Fruit fly (Drosophila melanogaster) whole organism, embryonic: ENCODE measurements around the gene CG6067.

Experiments used
- B-H2 ChIP-seq: fragments of 200-800 bp; sonication (Bioruptor generic); optimal IDR thresholded peaks from 2 replicates; lab custom pipeline; 2018; ENCODE audit warnings: missing biosample characterization, mild to moderate bottlenecking, missing genetic modification characterization
- Bgb ChIP-seq: fragments of 200-800 bp; sonication (Bioruptor generic); IDR thresholded peaks from 2 replicates; pipeline ENCODE4 v1.3.6; 2022; ENCODE audit warnings: missing biosample characterization, missing genetic modification characterization; ENCODE audit not compliant: partially characterized antibody
- Blimp-1 ChIP-seq: fragments of 200-800 bp; sonication (Bioruptor generic); optimal IDR thresholded peaks from 3 replicates; lab custom pipeline; 2018; ENCODE audit warnings: missing biosample characterization, missing genetic modification characterization, mild to moderate bottlenecking, moderate library complexity, missing genetic modification reagents
- CG13287 ChIP-seq: fragments of 200-800 bp; sonication (Bioruptor generic); IDR thresholded peaks from 2 replicates; pipeline ENCODE4 v1.3.6; 2022; ENCODE audit warnings: missing biosample characterization, missing genetic modification characterization; ENCODE audit not compliant: partially characterized antibody
- CG15479 ChIP-seq: fragments of 200-800 bp; sonication (Bioruptor generic); optimal IDR thresholded peaks from 3 replicates; lab custom pipeline; 2019; ENCODE audit warnings: missing biosample characterization, mild to moderate bottlenecking, missing genetic modification characterization, moderate library complexity
- CG15514 ChIP-seq: fragments of 200-800 bp; sonication (Bioruptor generic); optimal IDR thresholded peaks from 3 replicates; lab custom pipeline; 2017; ENCODE audit warnings: missing biosample characterization, missing genetic modification characterization, mild to moderate bottlenecking, moderate library complexity, missing genetic modification reagents
- CG17612 ChIP-seq: fragments of 200-800 bp; sonication (Bioruptor generic); IDR thresholded peaks from 2 replicates; pipeline ENCODE4 v1.3.6; 2022; ENCODE audit warnings: missing biosample characterization, missing genetic modification characterization
- CG32767 ChIP-seq: fragments of 200-800 bp; sonication (Bioruptor generic); IDR thresholded peaks from 2 replicates; pipeline ENCODE4 v1.3.6; 2022; ENCODE audit warnings: missing biosample characterization, missing genetic modification characterization
- CG34376 ChIP-seq: fragments of 200-800 bp; sonication (Bioruptor generic); optimal IDR thresholded peaks from 2 replicates; lab custom pipeline; 2018; ENCODE audit warnings: missing biosample characterization, mild to moderate bottlenecking, missing genetic modification characterization
- CG3726 ChIP-seq: fragments of 200-800 bp; sonication (Bioruptor generic); IDR thresholded peaks from 3 replicates; pipeline ENCODE4, ENCODE4 v1.3.6; 2022; ENCODE audit warnings: missing biosample characterization, missing genetic modification characterization
- CG3995 ChIP-seq: fragments of 200-800 bp; sonication (Bioruptor generic); optimal IDR thresholded peaks from 3 replicates; lab custom pipeline; 2016; ENCODE audit warnings: missing biosample characterization, missing genetic modification characterization
- CG8089 ChIP-seq: fragments of 200-800 bp; sonication (Bioruptor generic); optimal IDR thresholded peaks from 3 replicates; lab custom pipeline; 2016; ENCODE audit warnings: missing biosample characterization, missing genetic modification characterization
- CG9932 ChIP-seq: fragments of 200-800 bp; sonication (Bioruptor generic); IDR thresholded peaks from 2 replicates; pipeline ENCODE4 v1.3.6; 2022; ENCODE audit warnings: missing biosample characterization, missing genetic modification characterization
- D19A ChIP-seq: fragments of 200-800 bp; optimal IDR thresholded peaks from 3 replicates; lab custom pipeline; 2019; ENCODE audit warnings: missing biosample characterization, mild to moderate bottlenecking, missing genetic modification characterization, moderate library complexity
- D19B ChIP-seq: fragments of 200-800 bp; sonication (Bioruptor generic); optimal IDR thresholded peaks from 2 replicates; lab custom pipeline; 2017; ENCODE audit warnings: missing biosample characterization, mild to moderate bottlenecking, missing genetic modification characterization
- Dek ChIP-seq: fragments of 200-800 bp; sonication (Bioruptor generic); optimal IDR thresholded peaks from 3 replicates; lab custom pipeline; 2019; ENCODE audit warnings: missing biosample characterization, mild to moderate bottlenecking, missing genetic modification characterization, moderate library complexity
- Dref ChIP-seq: fragments of 200-800 bp; sonication (Bioruptor generic); IDR thresholded peaks from 2 replicates; pipeline ENCODE4 v1.3.6; 2022; ENCODE audit warnings: missing biosample characterization, missing genetic modification characterization
- Drgx ChIP-seq: fragments of 200-800 bp; sonication (Bioruptor generic); IDR thresholded peaks from 2 replicates; pipeline ENCODE4 v1.3.6; 2022; ENCODE audit warnings: missing biosample characterization, missing genetic modification characterization
- Fer1 ChIP-seq: fragments of 200-800 bp; sonication (Bioruptor generic); optimal IDR thresholded peaks from 2 replicates; lab custom pipeline; 2017; ENCODE audit warnings: missing biosample characterization, mild to moderate bottlenecking, missing genetic modification characterization
- HLH54F ChIP-seq: fragments of 200-800 bp; sonication (Bioruptor generic); optimal IDR thresholded peaks from 3 replicates; lab custom pipeline; 2016; ENCODE audit warnings: missing biosample characterization, missing genetic modification characterization
- Hmx ChIP-seq: fragments of 200-800 bp; sonication (Bioruptor generic); optimal IDR thresholded peaks from 2 replicates; lab custom pipeline; 2016; ENCODE audit warnings: missing biosample characterization, missing genetic modification characterization
- MESR4 ChIP-seq: fragments of 200-800 bp; sonication (Bioruptor generic); optimal IDR thresholded peaks from 2 replicates; lab custom pipeline; 2018; ENCODE audit warnings: missing biosample characterization, mild to moderate bottlenecking, missing genetic modification characterization, moderate library complexity
- Med ChIP-seq: fragments of 200-800 bp; sonication (Bioruptor generic); peaks from one replicate; lab custom pipeline; 2016; ENCODE audit warnings: missing biosample characterization, missing genetic modification characterization, mild to moderate bottlenecking, inconsistent platforms, moderate library complexity
- Sry-δ ChIP-seq: fragments of 200-800 bp; sonication (Bioruptor generic); optimal IDR thresholded peaks from 2 replicates; lab custom pipeline; 2016; ENCODE audit warnings: missing biosample characterization, missing genetic modification characterization
- Vsx1 ChIP-seq: fragments of 200-800 bp; sonication (Bioruptor generic); optimal IDR thresholded peaks from 2 replicates; lab custom pipeline; 2017; ENCODE audit warnings: missing biosample characterization, mild to moderate bottlenecking, missing genetic modification characterization, missing genetic modification reagents
- amos ChIP-seq: fragments of 200-800 bp; sonication (Bioruptor generic); IDR thresholded peaks from 2 replicates; pipeline ENCODE4 v1.3.6; 2022; ENCODE audit warnings: missing biosample characterization, missing genetic modification characterization; ENCODE audit not compliant: partially characterized antibody
- bbx ChIP-seq: fragments of 200-800 bp; sonication (Bioruptor generic); IDR thresholded peaks from 2 replicates; pipeline ENCODE4 v1.3.6; 2022; ENCODE audit warnings: missing biosample characterization, missing genetic modification characterization; ENCODE audit not compliant: partially characterized antibody
- chinmo ChIP-seq: fragments of 200-800 bp; sonication (Bioruptor generic); IDR thresholded peaks from 4 replicates; pipeline ENCODE4 v1.3.6; 2022; ENCODE audit warnings: missing biosample characterization, missing genetic modification characterization; ENCODE audit not compliant: partially characterized antibody
- crol ChIP-seq: fragments of 200-800 bp; sonication (Bioruptor generic); IDR thresholded peaks from 2 replicates; pipeline ENCODE4 v1.3.6; 2022; ENCODE audit warnings: missing biosample characterization, missing genetic modification characterization
- ftz-f1 ChIP-seq: fragments of 200-800 bp; sonication (Bioruptor generic); optimal IDR thresholded peaks from 2 replicates; lab custom pipeline; 2016; ENCODE audit warnings: missing biosample characterization, missing genetic modification characterization
- gfzf ChIP-seq: fragments of 200-800 bp; sonication (Bioruptor generic); optimal IDR thresholded peaks from 2 replicates; lab custom pipeline; 2016; ENCODE audit warnings: missing biosample characterization, mild to moderate bottlenecking, missing genetic modification characterization, moderate library complexity
- hkb ChIP-seq, 2 experiments: fragments of 200-800 bp in 1 of 2; fragments of >200 bp in 1 of 2; sonication (Bioruptor generic) in 1 of 2; IDR thresholded peaks in 1 of 2; optimal IDR thresholded peaks in 1 of 2; 2 replicates each; pipeline versions ENCODE4 v1.3.6 to Lab custom; 2017 to 2022; ENCODE audit warnings: missing biosample characterization in 1 of 2, missing genetic modification characterization in 1 of 2
- lab ChIP-seq: fragments of 200-800 bp; sonication (Bioruptor generic); optimal IDR thresholded peaks from 3 replicates; lab custom pipeline; 2017; ENCODE audit warnings: missing biosample characterization, missing genetic modification characterization, mild to moderate bottlenecking, moderate library complexity, missing genetic modification reagents
- nerfin-2 ChIP-seq: fragments of 200-800 bp; sonication (Bioruptor generic); IDR thresholded peaks from 2 replicates; pipeline ENCODE4 v1.3.6; 2022; ENCODE audit warnings: missing biosample characterization, missing genetic modification characterization; ENCODE audit not compliant: partially characterized antibody
- pzg ChIP-seq: fragments of 200-800 bp; sonication (Bioruptor generic); optimal IDR thresholded peaks from 3 replicates; lab custom pipeline; 2018; ENCODE audit warnings: missing biosample characterization, mild to moderate bottlenecking, missing genetic modification characterization, moderate library complexity
- sens ChIP-seq: fragments of 200-800 bp; sonication (Bioruptor generic); peaks from one replicate; lab custom pipeline; 2016; ENCODE audit warnings: missing biosample characterization, missing genetic modification characterization
- sob ChIP-seq: fragments of 200-800 bp; sonication (Bioruptor generic); IDR thresholded peaks from 2 replicates; pipeline ENCODE4 v1.3.6; 2022; ENCODE audit warnings: missing biosample characterization, missing genetic modification characterization
- sug ChIP-seq: fragments of 200-800 bp; optimal IDR thresholded peaks from 2 replicates; lab custom pipeline; 2019; ENCODE audit warnings: missing biosample characterization, mild to moderate bottlenecking, missing genetic modification characterization, moderate library complexity
- tgo ChIP-seq: fragments of 200-800 bp; sonication (Bioruptor generic); IDR thresholded peaks from 3 replicates; pipeline ENCODE4 v1.3.6; 2022; ENCODE audit warnings: missing biosample characterization, missing genetic modification characterization
- vnd ChIP-seq: fragments of 200-800 bp; sonication (Bioruptor generic); IDR thresholded peaks from 3 replicates; pipeline ENCODE4 v1.3.6; 2022; ENCODE audit warnings: missing biosample characterization, missing genetic modification characterization; ENCODE audit not compliant: partially characterized antibody
- wek ChIP-seq: fragments of 200-800 bp; sonication (Bioruptor generic); optimal IDR thresholded peaks from 3 replicates; lab custom pipeline; 2018; ENCODE audit warnings: missing biosample characterization, mild to moderate bottlenecking, missing genetic modification characterization, moderate library complexity
- zfh1 ChIP-seq: fragments of 200-800 bp; sonication (Bioruptor generic); IDR thresholded peaks from 3 replicates; pipeline ENCODE4 v1.3.6; 2022; ENCODE audit warnings: missing biosample characterization, missing genetic modification characterization

CG6067 gene

dm6 chrX:5914992-5915751, 40.3 kb upstream of the CG6067 start:
- peak; percentile 99 for TF ChIP-seq sug (tag; lab: Kevin White, UChicago)
- TF ChIP-seq sens (GFP tag; lab: Kevin White, UChicago): peak; percentile 54
- peak; percentile 35 for TF ChIP-seq CG15479 (GFP tag; lab: Kevin White, UChicago)
- peak; percentile 41 for TF ChIP-seq CG34376 (GFP tag; lab: Kevin White, UChicago)
- 0 out of 4 replicates have a peak, but pooled peaks have one; percentile 49 for TF ChIP-seq chinmo (GFP tag; lab: Robert Waterston, UW)
- no peak for TF ChIP-seq Blimp-1 (GFP tag; lab: Kevin White, UChicago)
- no peak for TF ChIP-seq B-H2 (GFP tag; lab: Kevin White, UChicago)

dm6 chrX:5915752-5916493, 39.5 kb upstream of the CG6067 start:
- no peak for TF ChIP-seq ftz-f1 (GFP tag; lab: Kevin White, UChicago)
- TF ChIP-seq wek (GFP tag; lab: Kevin White, UChicago): peak; percentile 42
- TF ChIP-seq CG13287 (GFP tag; lab: Robert Waterston, UW): peak; percentile 41
- no peak for TF ChIP-seq hkb (optimal IDR thresholded peaks at IDR 0.05; lab: Kevin White, UChicago)
- TF ChIP-seq hkb (GFP tag; IDR thresholded peaks at IDR 0.05; lab: Robert Waterston, UW): 0 out of 2 replicates have a peak, but pooled peaks have one; percentile 21
- TF ChIP-seq lab: peak; percentile 1
- peak; percentile 26 for TF ChIP-seq Fer1
- TF ChIP-seq Med (GFP tag; lab: Kevin White, UChicago): peak; percentile 84
- peak; percentile 29 for TF ChIP-seq pzg (GFP tag; lab: Kevin White, UChicago)
- no peak for TF ChIP-seq sob
- TF ChIP-seq HLH54F: no peak
- TF ChIP-seq Dref (GFP tag; lab: Robert Waterston, UW): 0 out of 2 replicates have a peak, but pooled peaks have one; percentile 32
- peak; percentile 57; the same call in 1 of the 2 replicates for TF ChIP-seq Bgb (GFP tag; lab: Robert Waterston, UW)
- TF ChIP-seq sens (GFP tag; lab: Kevin White, UChicago): peak; percentile 11
- peak; percentile 7 for TF ChIP-seq Dek
- 0 out of 4 replicates have a peak, but pooled peaks have one; percentile 18 for TF ChIP-seq chinmo (GFP tag; lab: Robert Waterston, UW)
- 0 out of 2 replicates have a peak, but pooled peaks have one; percentile 14 for TF ChIP-seq CG9932 (GFP tag; lab: Robert Waterston, UW)
- TF ChIP-seq CG17612 (GFP tag; lab: Robert Waterston, UW): no peak
- peak; percentile 30 for TF ChIP-seq CG15514 (GFP tag; lab: Kevin White, UChicago)
- no peak for TF ChIP-seq Hmx (GFP tag; lab: Kevin White, UChicago)
- no peak for TF ChIP-seq D19B (GFP tag; lab: Kevin White, UChicago)
- 0 out of 2 replicates have a peak, but pooled peaks have one; percentile 24 for TF ChIP-seq nerfin-2 (GFP tag; lab: Robert Waterston, UW)
- 0 out of 3 replicates have a peak, but pooled peaks have one; percentile 5 for TF ChIP-seq CG3726 (GFP tag; lab: Robert Waterston, UW)
- peak; percentile 71 for TF ChIP-seq D19A (tag; lab: Kevin White, UChicago)
- peak; percentile 74 for TF ChIP-seq Sry-δ (GFP tag; lab: Kevin White, UChicago)
- no peak for TF ChIP-seq tgo
- 0 out of 2 replicates have a peak, but pooled peaks have one; percentile 15 for TF ChIP-seq CG32767 (GFP tag; lab: Robert Waterston, UW)
- TF ChIP-seq Drgx (GFP tag; lab: Robert Waterston, UW): peak; percentile 43; the same call in 1 of the 2 replicates
- peak; percentile 72 for TF ChIP-seq Vsx1
- no peak for TF ChIP-seq CG3995 (GFP tag; lab: Kevin White, UChicago)
- peak; percentile 12 for TF ChIP-seq gfzf (GFP tag; lab: Kevin White, UChicago)
- peak; percentile 4 for TF ChIP-seq MESR4 (GFP tag; lab: Kevin White, UChicago)
- peak; percentile 69 for TF ChIP-seq crol (GFP tag; lab: Robert Waterston, UW)
- peak; percentile 47; the same call in 1 of the 2 replicates for TF ChIP-seq bbx (GFP tag; lab: Robert Waterston, UW)
- peak; percentile 7 for TF ChIP-seq CG8089
- TF ChIP-seq zfh1 (GFP tag; lab: Robert Waterston, UW): 0 out of 3 replicates have a peak, but pooled peaks have one; percentile 17
- peak; percentile 16; the same call in 1 of the 3 replicates for TF ChIP-seq vnd
- peak; percentile 63; the same call in 1 of the 2 replicates for TF ChIP-seq amos (GFP tag; lab: Robert Waterston, UW)
